Fruit fly (Drosophila melanogaster) whole organism, embryonic: Measurements from ENCODE around the gene Prp18.

ENCODE experiments used
- Ada2b ChIP-seq: fragments of 200-800 bp; sonication (Bioruptor generic); IDR thresholded peaks from 2 replicates; pipeline ENCODE4 v1.3.6; 2022; ENCODE audit warnings: missing biosample characterization, missing genetic modification characterization
- Atf-2 ChIP-seq: fragments of 200-800 bp; sonication (Bioruptor generic); optimal IDR thresholded peaks from 2 replicates; lab custom pipeline; 2016; ENCODE audit warnings: missing biosample characterization, missing genetic modification characterization
- CG10267 ChIP-seq: fragments of 200-800 bp; sonication (Bioruptor generic); optimal IDR thresholded peaks from 2 replicates; lab custom pipeline; 2018; ENCODE audit warnings: missing biosample characterization, mild to moderate bottlenecking, missing genetic modification characterization, moderate library complexity
- CG10462 ChIP-seq: fragments of 200-800 bp; sonication (Bioruptor generic); optimal IDR thresholded peaks from 2 replicates; lab custom pipeline; 2016; ENCODE audit warnings: missing biosample characterization, missing genetic modification characterization
- CG11560 ChIP-seq: fragments of 200-800 bp; sonication (Bioruptor generic); IDR thresholded peaks from 3 replicates; pipeline ENCODE4 v1.3.6; 2022; ENCODE audit warnings: missing biosample characterization, missing genetic modification characterization
- CG12236 ChIP-seq: fragments of 200-800 bp; sonication (Bioruptor generic); optimal IDR thresholded peaks from 2 replicates; lab custom pipeline; 2016; ENCODE audit warnings: missing biosample characterization, missing genetic modification characterization
- CG13123 ChIP-seq: fragments of 200-800 bp; sonication (Bioruptor generic); optimal IDR thresholded peaks from 2 replicates; lab custom pipeline; 2016; ENCODE audit warnings: missing biosample characterization, missing genetic modification characterization
- CG15269 ChIP-seq: fragments of 200-800 bp; sonication (Bioruptor generic); optimal IDR thresholded peaks from 2 replicates; lab custom pipeline; 2018; ENCODE audit warnings: missing biosample characterization, mild to moderate bottlenecking, missing genetic modification characterization, moderate library complexity
- CG17612 ChIP-seq: fragments of 200-800 bp; sonication (Bioruptor generic); IDR thresholded peaks from 2 replicates; pipeline ENCODE4 v1.3.6; 2022; ENCODE audit warnings: missing biosample characterization, missing genetic modification characterization
- CG18262 ChIP-seq: fragments of 200-800 bp; optimal IDR thresholded peaks from 3 replicates; lab custom pipeline; 2019; ENCODE audit warnings: missing biosample characterization, mild to moderate bottlenecking, missing genetic modification characterization, moderate library complexity
- CG2678 ChIP-seq: fragments of 200-800 bp; sonication (Bioruptor generic); optimal IDR thresholded peaks from 3 replicates; lab custom pipeline; 2019; ENCODE audit warnings: missing biosample characterization, mild to moderate bottlenecking, missing genetic modification characterization, moderate library complexity
- CG2875 ChIP-seq: fragments of 200-800 bp; sonication (Bioruptor generic); optimal IDR thresholded peaks from 2 replicates; lab custom pipeline; 2017; ENCODE audit warnings: missing biosample characterization, mild to moderate bottlenecking, missing genetic modification characterization, missing genetic modification reagents
- CG30431 ChIP-seq: fragments of 200-800 bp; sonication (Bioruptor generic); optimal IDR thresholded peaks from 2 replicates; lab custom pipeline; 2017; ENCODE audit warnings: missing biosample characterization, missing genetic modification characterization
- CG31224 ChIP-seq: fragments of 200-800 bp; sonication (Bioruptor generic); IDR thresholded peaks from 2 replicates; pipeline ENCODE4 v1.3.6; 2022; ENCODE audit warnings: missing biosample characterization, missing genetic modification characterization
- CG3163 ChIP-seq: fragments of 200-800 bp; sonication (Bioruptor generic); optimal IDR thresholded peaks from 3 replicates; lab custom pipeline; 2016; ENCODE audit warnings: missing biosample characterization, missing genetic modification characterization
- CG4707 ChIP-seq: fragments of 200-800 bp; sonication (Bioruptor generic); optimal IDR thresholded peaks from 2 replicates; lab custom pipeline; 2018; ENCODE audit warnings: missing biosample characterization, mild to moderate bottlenecking, missing genetic modification characterization, moderate library complexity
- CG5180 ChIP-seq: fragments of 200-800 bp; sonication (Bioruptor generic); optimal IDR thresholded peaks from 3 replicates; lab custom pipeline; 2017; ENCODE audit warnings: missing biosample characterization, missing genetic modification characterization, mild to moderate bottlenecking, moderate library complexity, missing genetic modification reagents
- CHES-1-like ChIP-seq: fragments of 200-800 bp; sonication (Bioruptor generic); optimal IDR thresholded peaks from 2 replicates; lab custom pipeline; 2016; ENCODE audit warnings: missing biosample characterization, missing genetic modification characterization
- Dek ChIP-seq: fragments of 200-800 bp; sonication (Bioruptor generic); optimal IDR thresholded peaks from 3 replicates; lab custom pipeline; 2019; ENCODE audit warnings: missing biosample characterization, mild to moderate bottlenecking, missing genetic modification characterization, moderate library complexity
- Fer1 ChIP-seq: fragments of 200-800 bp; sonication (Bioruptor generic); optimal IDR thresholded peaks from 2 replicates; lab custom pipeline; 2017; ENCODE audit warnings: missing biosample characterization, mild to moderate bottlenecking, missing genetic modification characterization
- H15 ChIP-seq: fragments of 200-800 bp; sonication (Bioruptor generic); IDR thresholded peaks from 3 replicates; pipeline ENCODE4 v1.3.6; 2022; ENCODE audit warnings: missing biosample characterization, missing genetic modification characterization
- HmgD ChIP-seq: fragments of 200-800 bp; sonication (Bioruptor generic); optimal IDR thresholded peaks from 3 replicates; lab custom pipeline; 2016; ENCODE audit warnings: missing biosample characterization, missing genetic modification characterization
- Hr51 ChIP-seq, 2 experiments: fragments of 200-800 bp; sonication (Bioruptor generic); optimal IDR thresholded peaks; 2 replicates in 1 of 2; 3 replicates in 1 of 2; lab custom pipeline; 2016 to 2018; ENCODE audit warnings: missing biosample characterization in 2 of 2, missing genetic modification characterization in 2 of 2, mild to moderate bottlenecking in 1 of 2, moderate library complexity in 1 of 2
- MBD-R2 ChIP-seq: fragments of 200-800 bp; sonication (Bioruptor generic); IDR thresholded peaks from 2 replicates; pipeline ENCODE4 v1.3.6; 2022; ENCODE audit warnings: missing biosample characterization, missing genetic modification characterization
- Nf-YA ChIP-seq: fragments of 200-800 bp; sonication (Bioruptor generic); IDR thresholded peaks from 2 replicates; pipeline ENCODE4 v1.3.6; 2022; ENCODE audit warnings: missing biosample characterization, missing genetic modification characterization
- PHDP ChIP-seq: fragments of 200-800 bp; sonication (Bioruptor generic); optimal IDR thresholded peaks from 3 replicates; lab custom pipeline; 2018; ENCODE audit warnings: missing biosample characterization, mild to moderate bottlenecking, missing genetic modification characterization, moderate library complexity
- Pdp1 ChIP-seq, 2 experiments: fragments of 200-800 bp; sonication (Bioruptor generic); optimal IDR thresholded peaks; 3 replicates each; lab custom pipeline; 2016; ENCODE audit warnings: missing biosample characterization in 2 of 2, missing genetic modification characterization in 2 of 2, mild to moderate bottlenecking in 1 of 2, moderate library complexity in 1 of 2
- Ravus ChIP-seq: fragments of 200-800 bp; sonication (Bioruptor generic); IDR thresholded peaks from 2 replicates; pipeline ENCODE4 v1.3.6; 2022; ENCODE audit warnings: missing biosample characterization, missing genetic modification characterization
- Scr ChIP-seq: fragments of 200-800 bp; sonication (Bioruptor generic); IDR thresholded peaks from 2 replicates; pipeline ENCODE4 v1.3.6; 2022; ENCODE audit warnings: missing biosample characterization, missing genetic modification characterization; ENCODE audit not compliant: partially characterized antibody
- al ChIP-seq: fragments of 200-800 bp; sonication (Bioruptor generic); IDR thresholded peaks from 2 replicates; pipeline ENCODE4 v1.3.6; 2022; ENCODE audit warnings: missing biosample characterization, missing genetic modification characterization
- en ChIP-seq: fragments of 200-800 bp; sonication (Bioruptor generic); optimal IDR thresholded peaks from 2 replicates; lab custom pipeline; 2016; ENCODE audit warnings: missing biosample characterization, missing genetic modification characterization
- ewg ChIP-seq: fragments of 200-800 bp; sonication (Bioruptor generic); optimal IDR thresholded peaks from 3 replicates; lab custom pipeline; 2017; ENCODE audit warnings: mild to moderate bottlenecking, missing biosample characterization, missing genetic modification reagents, missing genetic modification characterization
- fd96Cb ChIP-seq: fragments of 200-800 bp; sonication (Bioruptor generic); optimal IDR thresholded peaks from 2 replicates; lab custom pipeline; 2018; ENCODE audit warnings: missing biosample characterization, mild to moderate bottlenecking, missing genetic modification characterization, moderate library complexity
- gcm ChIP-seq: fragments of 200-800 bp; sonication (Bioruptor generic); optimal IDR thresholded peaks from 2 replicates; lab custom pipeline; 2019; ENCODE audit warnings: missing biosample characterization, mild to moderate bottlenecking, missing genetic modification characterization, moderate library complexity
- hth ChIP-seq: fragments of >200 bp; optimal IDR thresholded peaks from 2 replicates; lab custom pipeline; 2017; ENCODE audit warnings: inconsistent platforms
- insv ChIP-seq, 2 experiments: fragments of 200-800 bp; sonication (Bioruptor generic); optimal IDR thresholded peaks; 3 replicates each; lab custom pipeline; 2016 to 2018; ENCODE audit warnings: missing biosample characterization in 2 of 2, missing genetic modification characterization in 2 of 2
- jing ChIP-seq: fragments of 200-800 bp; sonication (Bioruptor generic); optimal IDR thresholded peaks from 2 replicates; lab custom pipeline; 2018; ENCODE audit warnings: missing biosample characterization, mild to moderate bottlenecking, missing genetic modification characterization
- nmo ChIP-seq: fragments of 200-800 bp; sonication (Bioruptor generic); optimal IDR thresholded peaks from 2 replicates; lab custom pipeline; 2018; ENCODE audit warnings: missing biosample characterization, mild to moderate bottlenecking, missing genetic modification characterization, moderate library complexity
- otp ChIP-seq: fragments of 200-800 bp; sonication (Bioruptor generic); IDR thresholded peaks from 3 replicates; pipeline ENCODE4, ENCODE4 v1.3.6; 2022; ENCODE audit warnings: missing biosample characterization, missing genetic modification characterization
- pros ChIP-seq: fragments of 200-800 bp; sonication (Bioruptor generic); optimal IDR thresholded peaks from 3 replicates; lab custom pipeline; 2019; ENCODE audit warnings: missing biosample characterization, mild to moderate bottlenecking, missing genetic modification characterization, moderate library complexity
- sc ChIP-seq, 3 experiments: fragments of >200 bp in 2 of 3; fragments of 200-800 bp in 1 of 3; sonication (Bioruptor generic) in 1 of 3; optimal IDR thresholded peaks; 2 replicates in 2 of 3; 3 replicates in 1 of 3; lab custom pipeline; 2017; ENCODE audit warnings: mild to moderate bottlenecking in 1 of 3, missing biosample characterization in 1 of 3, missing genetic modification characterization in 1 of 3, missing genetic modification reagents in 1 of 3
- seq ChIP-seq: fragments of 200-800 bp; sonication (Bioruptor generic); IDR thresholded peaks from 2 replicates; pipeline ENCODE4 v1.3.6; 2022; ENCODE audit warnings: missing biosample characterization, missing genetic modification characterization
- sug ChIP-seq: fragments of 200-800 bp; optimal IDR thresholded peaks from 2 replicates; lab custom pipeline; 2019; ENCODE audit warnings: missing biosample characterization, mild to moderate bottlenecking, missing genetic modification characterization, moderate library complexity
- tio ChIP-seq: fragments of 200-800 bp; sonication (Bioruptor generic); optimal IDR thresholded peaks from 2 replicates; lab custom pipeline; 2017; ENCODE audit warnings: missing biosample characterization, missing genetic modification characterization, inconsistent platforms
- toy ChIP-seq: fragments of 200-800 bp; sonication (Bioruptor generic); IDR thresholded peaks from 2 replicates; pipeline ENCODE4 v1.3.6; 2022; ENCODE audit warnings: missing biosample characterization, missing genetic modification characterization
- tx ChIP-seq: fragments of 200-800 bp; sonication (Bioruptor generic); optimal IDR thresholded peaks from 2 replicates; lab custom pipeline; 2016; ENCODE audit warnings: missing biosample characterization, missing genetic modification characterization
- unpg ChIP-seq: fragments of 200-800 bp; sonication (Bioruptor generic); optimal IDR thresholded peaks from 3 replicates; lab custom pipeline; 2018; ENCODE audit warnings: missing biosample characterization, mild to moderate bottlenecking, missing genetic modification characterization, moderate library complexity
- zf30C ChIP-seq: fragments of 200-800 bp; sonication (Bioruptor generic); optimal IDR thresholded peaks from 3 replicates; lab custom pipeline; 2018; ENCODE audit warnings: missing biosample characterization, mild to moderate bottlenecking, missing genetic modification characterization

The Prp18 gene

DNA sequence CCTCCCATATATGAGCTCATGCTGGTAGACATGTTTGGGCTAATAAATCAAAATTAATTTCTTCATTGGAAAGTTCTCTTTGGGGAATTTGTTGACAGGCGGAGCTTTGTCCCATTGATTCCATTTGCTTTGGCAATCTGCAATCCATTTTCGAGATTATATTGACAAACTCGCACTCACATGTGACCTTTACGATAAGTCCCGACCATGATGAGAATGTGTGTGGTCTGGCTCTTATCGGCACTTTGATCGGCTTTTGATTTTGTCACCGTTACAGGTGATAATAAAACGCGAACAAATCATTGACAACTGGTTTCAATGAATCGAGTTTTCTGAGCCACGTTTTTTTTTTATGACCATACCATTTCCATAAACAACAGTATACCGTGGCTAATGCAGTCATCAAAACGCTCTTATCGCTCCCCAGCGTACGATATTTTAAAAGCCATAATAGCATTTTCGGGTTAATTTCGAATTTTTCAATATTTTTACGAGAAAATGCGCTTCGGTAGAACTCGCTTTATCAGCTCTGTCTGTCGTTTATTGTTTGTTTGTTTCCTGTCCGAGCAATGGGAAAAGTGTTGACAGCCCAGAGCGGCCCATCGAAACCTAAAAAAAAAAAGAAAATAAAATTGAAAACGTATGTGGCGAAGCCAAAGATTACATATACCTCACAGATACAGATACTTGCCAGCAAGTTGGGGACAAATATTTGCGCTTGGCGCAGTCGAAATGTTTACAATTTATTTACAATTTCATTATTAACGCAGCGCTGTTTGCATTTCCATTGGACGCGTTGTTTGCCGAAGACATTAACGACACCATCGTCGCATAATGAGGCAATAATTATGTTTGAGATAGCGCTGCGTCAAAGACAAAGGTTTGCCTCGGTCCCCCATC lies 33.4 kb downstream of the Prp18 start (continued):
- no peak for TF ChIP-seq sc (optimal IDR thresholded peaks at IDR 0.05; lab: Kevin White, UChicago)
- peak; percentile 95 for TF ChIP-seq sc (GFP tag; optimal IDR thresholded peaks at IDR 0.05; lab: Kevin White, UChicago)
- TF ChIP-seq gcm: peak; percentile 92
- peak; percentile 8 for TF ChIP-seq tx (GFP tag; lab: Kevin White, UChicago)
- no peak for TF ChIP-seq Ravus (GFP tag; lab: Robert Waterston, UW)
- peak; percentile 14 to 64 for TF ChIP-seq insv (GFP tag; optimal IDR thresholded peaks at IDR 0.05; lab: Kevin White, UChicago)
- peak; percentile 93 for TF ChIP-seq CG12236
- no peak for TF ChIP-seq zf30C
- TF ChIP-seq CG18262 (tag; lab: Kevin White, UChicago): peak; percentile 53
- no peak for TF ChIP-seq toy (GFP tag; lab: Robert Waterston, UW)
- 0 out of 2 replicates have a peak, but pooled peaks have one; percentile 35 for TF ChIP-seq CG17612 (GFP tag; lab: Robert Waterston, UW)
- peak; percentile 54 for TF ChIP-seq CG13123 (GFP tag; lab: Kevin White, UChicago)
- TF ChIP-seq CG2678 (tag; lab: Kevin White, UChicago): peak; percentile 70
- TF ChIP-seq CG15269: peak; percentile 44
- TF ChIP-seq otp (GFP tag; lab: Robert Waterston, UW): peak; percentile 96
- peak; percentile 21 for TF ChIP-seq CG10267 (tag; lab: Kevin White, UChicago)
- peak; percentile 41 for TF ChIP-seq en (GFP tag; lab: Kevin White, UChicago)
- peak; percentile 6 for TF ChIP-seq Dek (tag; lab: Kevin White, UChicago)
- peak; percentile 95 for TF ChIP-seq CG2875 (GFP tag; lab: Kevin White, UChicago)
- TF ChIP-seq CG11560 (tag; lab: Robert Waterston, UW): no peak
- TF ChIP-seq Atf-2 (GFP tag; lab: Kevin White, UChicago): peak; percentile 73
- TF ChIP-seq HmgD (GFP tag; lab: Kevin White, UChicago): no peak
- peak in 1 of 2 experiments; percentile 38 for TF ChIP-seq Pdp1 (GFP tag; optimal IDR thresholded peaks at IDR 0.05; lab: Kevin White, UChicago)
- no peak for TF ChIP-seq al (GFP tag; lab: Robert Waterston, UW)
- peak; percentile 80 for TF ChIP-seq ewg (GFP tag; lab: Kevin White, UChicago)
- TF ChIP-seq Hr51 (GFP tag; optimal IDR thresholded peaks at IDR 0.05; lab: Kevin White, UChicago): peak; percentile 51 to 60
- TF ChIP-seq PHDP (tag; lab: Kevin White, UChicago): peak; percentile 91
- peak; percentile 10 for TF ChIP-seq tio (GFP tag; lab: Kevin White, UChicago)
- peak; percentile 78 for TF ChIP-seq unpg (GFP tag; lab: Kevin White, UChicago)
- TF ChIP-seq jing (GFP tag; lab: Kevin White, UChicago): peak; percentile 64
- peak; percentile 68 for TF ChIP-seq CG5180 (GFP tag; lab: Kevin White, UChicago)
- no peak for TF ChIP-seq pros
- TF ChIP-seq nmo (GFP tag; lab: Kevin White, UChicago): no peak
- TF ChIP-seq fd96Cb (tag; lab: Kevin White, UChicago): no peak
- TF ChIP-seq CHES-1-like (GFP tag; lab: Kevin White, UChicago): peak; percentile 72
- no peak for TF ChIP-seq CG31224 (GFP tag; lab: Robert Waterston, UW)
- no peak for TF ChIP-seq Nf-YA (GFP tag; lab: Robert Waterston, UW)
- TF ChIP-seq Fer1 (GFP tag; lab: Kevin White, UChicago): peak; percentile 30
- no peak for TF ChIP-seq MBD-R2 (GFP tag; lab: Robert Waterston, UW)
- TF ChIP-seq sug (tag; lab: Kevin White, UChicago): peak; percentile 41
- peak; percentile 83 for TF ChIP-seq CG10462
- TF ChIP-seq H15: no peak
- TF ChIP-seq seq: peak; percentile 61; the same call in 1 of the 2 replicates
- no peak for TF ChIP-seq Ada2b (GFP tag; lab: Robert Waterston, UW)
- no peak for TF ChIP-seq Scr
- peak; percentile 57 for TF ChIP-seq CG30431 (GFP tag; lab: Kevin White, UChicago)
- TF ChIP-seq CG3163 (GFP tag; lab: Kevin White, UChicago): peak; percentile 53
- TF ChIP-seq hth (lab: Kevin White, UChicago): no peak
- peak; percentile 94 for TF ChIP-seq CG4707 (GFP tag; lab: Kevin White, UChicago)
